Fruit fly (Drosophila melanogaster): ENCODE measurements around the gene CG11893.

The CG11893 gene

dm6 chr3R:25310843-25311242, 21.2 kb downstream of the CG11893 start, which contains the start of gene CG31099:
Gene CG31099 (minus strand): TSS chr3R:25310943.
- no peak for TF ChIP-seq noc (tag; optimal IDR thresholded peaks at IDR 0.05)

dm6 chr3R:25312583-25312982, 22.9 kb downstream of the CG11893 start:
- TF ChIP-seq noc (tag; optimal IDR thresholded peaks at IDR 0.05), result no peak

dm6 chr3R:25313771-25314170, 24.1 kb downstream of the CG11893 start, which contains the start of gene CG31087:
Gene CG31087 (minus strand): TSS chr3R:25313833.
- TF ChIP-seq noc (tag; optimal IDR thresholded peaks at IDR 0.05), result no peak

dm6 chr3R:25316016-25316415, 26.3 kb downstream of the CG11893 start, which contains the start of gene CG10559:
Gene CG10559 (minus strand): TSS chr3R:25316116.
- TF ChIP-seq noc (tag; optimal IDR thresholded peaks at IDR 0.05), result no peak

- no peak for TF ChIP-seq noc (tag; optimal IDR thresholded peaks at IDR 0.05)
These were observed 28.3 kb downstream of the CG11893 start, which contains the start of gene CG10553 for dm6 chr3R:25318011-25318410. Gene CG10553 (minus strand): TSS chr3R:25318111.

dm6 chr3R:25320051-25320705, 30.5 kb downstream of the CG11893 start, which contains the start of gene CG10560:
Gene CG10560 (minus strand): TSS chr3R:25320101.
- no peak for TF ChIP-seq noc (tag; optimal IDR thresholded peaks at IDR 0.05)

- TF ChIP-seq noc (tag; optimal IDR thresholded peaks at IDR 0.05), result peak; percentile 34
These were observed 31.2 kb downstream of the CG11893 start for dm6 chr3R:25320898-25321297.

dm6 chr3R:25321681-25322080, 32.0 kb downstream of the CG11893 start:
- no peak for TF ChIP-seq noc (tag; optimal IDR thresholded peaks at IDR 0.05)

dm6 chr3R:25322657-25323056, 33.0 kb downstream of the CG11893 start, which contains the start of gene CG10562:
Gene CG10562 (minus strand): TSS chr3R:25322757.
- no peak for TF ChIP-seq noc (tag; optimal IDR thresholded peaks at IDR 0.05)

dm6 chr3R:25329079-25329478, 39.4 kb downstream of the CG11893 start, which contains the start of gene CHKov1:
Gene CHKov1 (minus strand): TSS chr3R:25329316.
- TF ChIP-seq noc (tag; optimal IDR thresholded peaks at IDR 0.05), result peak; percentile 48

- TF ChIP-seq noc (tag; optimal IDR thresholded peaks at IDR 0.05), result no peak
These were observed 41.4 kb downstream of the CG11893 start, which contains the start of gene CHKov2 for dm6 chr3R:25331103-25331502. Gene CHKov2 (minus strand): TSS chr3R:25331203.

- TF ChIP-seq noc (tag; optimal IDR thresholded peaks at IDR 0.05), result no peak
These were observed 45.4 kb downstream of the CG11893 start, which contains the start of the genes CG10669 and CG11902 for dm6 chr3R:25335065-25335464. Gene CG10669 (minus strand): TSS chr3R:25335243. Gene CG11902 (plus strand): TSS chr3R:25335257.

dm6 chr3R:25339952-25340351, 50.3 kb downstream of the CG11893 start, which contains the start of gene rha:
Gene rha (plus strand): TSS chr3R:25340252.
- no peak for TF ChIP-seq noc (tag; optimal IDR thresholded peaks at IDR 0.05)
